Fruit fly (Drosophila melanogaster) whole organism, embryonic: ENCODE results near the gene scaf6.

Experiments
- Ada2b ChIP-seq: fragments of 200-800 bp; sonication (Bioruptor generic); IDR thresholded peaks from 2 replicates; pipeline ENCODE4 v1.3.6; 2022; ENCODE audit warnings: missing biosample characterization, missing genetic modification characterization
- Aef1 ChIP-seq: fragments of 200-800 bp; sonication (Bioruptor generic); IDR thresholded peaks from 3 replicates; pipeline ENCODE4 v1.3.6; 2022; ENCODE audit warnings: missing biosample characterization, missing genetic modification characterization
- Antp ChIP-seq: fragments of 200-800 bp; sonication (Bioruptor generic); optimal IDR thresholded peaks from 3 replicates; lab custom pipeline; 2016; ENCODE audit warnings: missing biosample characterization, missing genetic modification characterization
- BtbVII ChIP-seq: fragments of 200-800 bp; sonication (Bioruptor generic); optimal IDR thresholded peaks from 3 replicates; lab custom pipeline; 2017; ENCODE audit warnings: missing biosample characterization, mild to moderate bottlenecking, missing genetic modification characterization
- CG15269 ChIP-seq: fragments of 200-800 bp; sonication (Bioruptor generic); optimal IDR thresholded peaks from 2 replicates; lab custom pipeline; 2018; ENCODE audit warnings: missing biosample characterization, mild to moderate bottlenecking, missing genetic modification characterization, moderate library complexity
- CG15696 ChIP-seq: fragments of 200-800 bp; sonication (Bioruptor generic); optimal IDR thresholded peaks from 2 replicates; lab custom pipeline; 2019; ENCODE audit warnings: missing biosample characterization, mild to moderate bottlenecking, missing genetic modification characterization, moderate library complexity
- CG16779 ChIP-seq: fragments of 200-800 bp; sonication (Bioruptor generic); IDR thresholded peaks from 2 replicates; pipeline ENCODE4 v1.3.6; 2022; ENCODE audit warnings: missing biosample characterization, missing genetic modification characterization
- CG34376 ChIP-seq: fragments of 200-800 bp; sonication (Bioruptor generic); optimal IDR thresholded peaks from 2 replicates; lab custom pipeline; 2018; ENCODE audit warnings: missing biosample characterization, mild to moderate bottlenecking, missing genetic modification characterization
- CG8290 ChIP-seq, 3 experiments: fragments of 200-800 bp; sonication (Bioruptor generic); optimal IDR thresholded peaks; 2 replicates each; lab custom pipeline; 2016 to 2019; ENCODE audit warnings: missing biosample characterization in 3 of 3, missing genetic modification characterization in 3 of 3, mild to moderate bottlenecking in 2 of 3, moderate library complexity in 1 of 3
- CG8924 ChIP-seq: fragments of 200-800 bp; optimal IDR thresholded peaks from 3 replicates; lab custom pipeline; 2019; ENCODE audit warnings: missing biosample characterization, mild to moderate bottlenecking, missing genetic modification characterization, moderate library complexity
- CG9932 ChIP-seq: fragments of 200-800 bp; sonication (Bioruptor generic); IDR thresholded peaks from 2 replicates; pipeline ENCODE4 v1.3.6; 2022; ENCODE audit warnings: missing biosample characterization, missing genetic modification characterization
- Dbx ChIP-seq: fragments of 200-800 bp; sonication (Bioruptor generic); IDR thresholded peaks from 3 replicates; pipeline ENCODE4 v1.3.6; 2022; ENCODE audit warnings: missing biosample characterization, missing genetic modification characterization
- Dfd ChIP-seq, 2 experiments: fragments of >200 bp; optimal IDR thresholded peaks; 2 replicates each; lab custom pipeline; 2017; ENCODE audit warnings: missing biosample characterization in 2 of 2, missing genetic modification characterization in 2 of 2
- H2.0 ChIP-seq: fragments of 200-800 bp; sonication (Bioruptor generic); IDR thresholded peaks from 2 replicates; pipeline ENCODE4 v1.3.6; 2022; ENCODE audit warnings: missing biosample characterization, missing genetic modification characterization
- Hey ChIP-seq: fragments of 200-800 bp; sonication (Bioruptor generic); optimal IDR thresholded peaks from 3 replicates; lab custom pipeline; 2018; ENCODE audit warnings: missing biosample characterization, mild to moderate bottlenecking, missing genetic modification characterization
- HmgZ ChIP-seq: fragments of 200-800 bp; sonication (Bioruptor generic); optimal IDR thresholded peaks from 2 replicates; lab custom pipeline; 2018; ENCODE audit warnings: missing biosample characterization, mild to moderate bottlenecking, missing genetic modification characterization
- Hr78 ChIP-seq, 2 experiments: fragments of 200-800 bp in 1 of 2; fragments of >200 bp in 1 of 2; sonication (Bioruptor generic) in 1 of 2; optimal IDR thresholded peaks; 2 replicates each; lab custom pipeline; 2017 to 2019; ENCODE audit warnings: missing biosample characterization in 2 of 2, missing genetic modification characterization in 2 of 2, mild to moderate bottlenecking in 1 of 2, moderate library complexity in 1 of 2
- Oli ChIP-seq: fragments of 200-800 bp; sonication (Bioruptor generic); optimal IDR thresholded peaks from 2 replicates; lab custom pipeline; 2018; ENCODE audit warnings: missing biosample characterization, mild to moderate bottlenecking, missing genetic modification characterization, moderate library complexity
- Pdp1 ChIP-seq, 2 experiments: fragments of 200-800 bp; sonication (Bioruptor generic); optimal IDR thresholded peaks; 3 replicates each; lab custom pipeline; 2016; ENCODE audit warnings: missing biosample characterization in 2 of 2, missing genetic modification characterization in 2 of 2, mild to moderate bottlenecking in 1 of 2, moderate library complexity in 1 of 2
- Ptx1 ChIP-seq: fragments of 200-800 bp; sonication (Bioruptor generic); IDR thresholded peaks from 2 replicates; pipeline ENCODE4 v1.3.6; 2022; ENCODE audit warnings: missing biosample characterization, missing genetic modification characterization
- Ravus ChIP-seq: fragments of 200-800 bp; sonication (Bioruptor generic); IDR thresholded peaks from 2 replicates; pipeline ENCODE4 v1.3.6; 2022; ENCODE audit warnings: missing biosample characterization, missing genetic modification characterization
- Rfx ChIP-seq: fragments of 200-800 bp; sonication (Bioruptor generic); IDR thresholded peaks from 2 replicates; pipeline ENCODE4 v1.3.6; 2022; ENCODE audit warnings: missing biosample characterization, missing genetic modification characterization
- Sin3A ChIP-seq: fragments of >200 bp; optimal IDR thresholded peaks from 2 replicates; lab custom pipeline; 2018
- Stat92E ChIP-seq, 3 experiments: fragments of >200 bp in 2 of 3; fragments of 200-800 bp in 1 of 3; sonication (Bioruptor generic) in 1 of 3; optimal IDR thresholded peaks; 2 replicates each; lab custom pipeline; 2017 to 2019; ENCODE audit warnings: missing biosample characterization in 3 of 3, missing genetic modification characterization in 3 of 3, mild to moderate bottlenecking in 1 of 3, moderate library complexity in 1 of 3
- YL-1 ChIP-seq: fragments of 200-800 bp; sonication (Bioruptor generic); optimal IDR thresholded peaks from 3 replicates; lab custom pipeline; 2017; ENCODE audit warnings: missing biosample characterization, mild to moderate bottlenecking, missing genetic modification characterization
- chm ChIP-seq: fragments of 200-800 bp; sonication (Bioruptor generic); IDR thresholded peaks from 2 replicates; pipeline ENCODE4 v1.3.6; 2022; ENCODE audit warnings: missing biosample characterization, missing genetic modification characterization
- danr ChIP-seq: fragments of 200-800 bp; sonication (Bioruptor generic); IDR thresholded peaks from 2 replicates; pipeline ENCODE4 v1.3.6; 2022; ENCODE audit warnings: missing biosample characterization, missing genetic modification characterization
- dysf ChIP-seq: fragments of 200-800 bp; sonication (Bioruptor generic); IDR thresholded peaks from 3 replicates; pipeline ENCODE4 v1.3.6; 2022; ENCODE audit warnings: missing biosample characterization, missing genetic modification characterization
- exex ChIP-seq: fragments of 200-800 bp; sonication (Bioruptor generic); optimal IDR thresholded peaks from 4 replicates; lab custom pipeline; 2018; ENCODE audit warnings: missing biosample characterization, mild to moderate bottlenecking, missing genetic modification characterization, moderate library complexity
- ken ChIP-seq: fragments of 200-800 bp; sonication (Bioruptor generic); IDR thresholded peaks from 3 replicates; pipeline ENCODE4 v1.3.6; 2022; ENCODE audit warnings: missing biosample characterization, missing genetic modification characterization
- lov ChIP-seq, 2 experiments: fragments of 200-800 bp in 1 of 2; fragments of >200 bp in 1 of 2; sonication (Bioruptor generic) in 1 of 2; IDR thresholded peaks in 1 of 2; optimal IDR thresholded peaks in 1 of 2; 2 replicates in 1 of 2; 3 replicates in 1 of 2; pipeline versions ENCODE4 v1.3.6 to Lab custom; 2017 to 2022; ENCODE audit warnings: missing biosample characterization in 1 of 2, missing genetic modification characterization in 1 of 2
- nerfin-2 ChIP-seq: fragments of 200-800 bp; sonication (Bioruptor generic); IDR thresholded peaks from 2 replicates; pipeline ENCODE4 v1.3.6; 2022; ENCODE audit warnings: missing biosample characterization, missing genetic modification characterization; ENCODE audit not compliant: partially characterized antibody
- pan ChIP-seq, 4 experiments: fragments of >200 bp in 3 of 4; fragments of 200-800 bp in 1 of 4; sonication (Bioruptor generic) in 1 of 4; optimal IDR thresholded peaks in 3 of 4; IDR thresholded peaks in 1 of 4; 2 replicates each; pipeline versions ENCODE4 v1.3.6 to Lab custom; 2017 to 2022; ENCODE audit warnings: missing biosample characterization in 2 of 4, missing genetic modification characterization in 2 of 4, mixed read lengths in 1 of 4
- peb ChIP-seq: fragments of 200-800 bp; sonication (Bioruptor generic); IDR thresholded peaks from 2 replicates; pipeline ENCODE4 v1.3.6; 2022; ENCODE audit warnings: missing biosample characterization, missing genetic modification characterization
- prd ChIP-seq, 3 experiments: fragments of >200 bp in 2 of 3; fragments of 200-800 bp in 1 of 3; sonication (Bioruptor generic) in 1 of 3; optimal IDR thresholded peaks in 2 of 3; IDR thresholded peaks in 1 of 3; 2 replicates in 2 of 3; 3 replicates in 1 of 3; pipeline versions ENCODE4 v1.3.6 to Lab custom; 2017 to 2022; ENCODE audit warnings: missing biosample characterization in 1 of 3, missing genetic modification characterization in 1 of 3
- schlank ChIP-seq: fragments of 200-800 bp; sonication (Bioruptor generic); optimal IDR thresholded peaks from 2 replicates; lab custom pipeline; 2018; ENCODE audit warnings: missing biosample characterization, mild to moderate bottlenecking, missing genetic modification characterization
- sens ChIP-seq: fragments of 200-800 bp; sonication (Bioruptor generic); peaks from one replicate; lab custom pipeline; 2016; ENCODE audit warnings: missing biosample characterization, missing genetic modification characterization
- seq ChIP-seq: fragments of 200-800 bp; sonication (Bioruptor generic); IDR thresholded peaks from 2 replicates; pipeline ENCODE4 v1.3.6; 2022; ENCODE audit warnings: missing biosample characterization, missing genetic modification characterization
- sima ChIP-seq: fragments of 200-800 bp; sonication (Bioruptor generic); optimal IDR thresholded peaks from 2 replicates; lab custom pipeline; 2016; ENCODE audit warnings: missing biosample characterization, missing genetic modification characterization
- so ChIP-seq: fragments of 200-800 bp; sonication (Bioruptor generic); IDR thresholded peaks from 3 replicates; pipeline ENCODE4 v1.3.6; 2022; ENCODE audit warnings: missing biosample characterization, missing genetic modification characterization
- sob ChIP-seq: fragments of 200-800 bp; sonication (Bioruptor generic); IDR thresholded peaks from 2 replicates; pipeline ENCODE4 v1.3.6; 2022; ENCODE audit warnings: missing biosample characterization, missing genetic modification characterization
- ssp ChIP-seq: fragments of 200-800 bp; sonication (Bioruptor generic); IDR thresholded peaks from 2 replicates; pipeline ENCODE4 v1.3.6; 2022; ENCODE audit warnings: missing biosample characterization, missing genetic modification characterization
- stwl ChIP-seq: fragments of 200-800 bp; sonication (Bioruptor generic); optimal IDR thresholded peaks from 3 replicates; lab custom pipeline; 2018; ENCODE audit warnings: missing biosample characterization, mild to moderate bottlenecking, missing genetic modification characterization, moderate library complexity
- sug ChIP-seq: fragments of 200-800 bp; optimal IDR thresholded peaks from 2 replicates; lab custom pipeline; 2019; ENCODE audit warnings: missing biosample characterization, mild to moderate bottlenecking, missing genetic modification characterization, moderate library complexity
- ttk ChIP-seq: fragments of 200-800 bp; sonication (Bioruptor generic); IDR thresholded peaks from 2 replicates; pipeline ENCODE4 v2.1.2; 2022; ENCODE audit warnings: missing biosample characterization, missing genetic modification characterization
- vvl ChIP-seq: fragments of 200-800 bp; sonication (Bioruptor generic); IDR thresholded peaks from 2 replicates; pipeline ENCODE4 v1.3.6; 2022; ENCODE audit warnings: missing biosample characterization, missing genetic modification characterization
- wor ChIP-seq: fragments of 200-800 bp; sonication (Bioruptor generic); IDR thresholded peaks from 2 replicates; pipeline ENCODE4 v1.3.6; 2022; ENCODE audit warnings: missing biosample characterization, missing genetic modification characterization
- zf30C ChIP-seq: fragments of 200-800 bp; sonication (Bioruptor generic); optimal IDR thresholded peaks from 3 replicates; lab custom pipeline; 2018; ENCODE audit warnings: missing biosample characterization, mild to moderate bottlenecking, missing genetic modification characterization

The scaf6 gene

DNA sequence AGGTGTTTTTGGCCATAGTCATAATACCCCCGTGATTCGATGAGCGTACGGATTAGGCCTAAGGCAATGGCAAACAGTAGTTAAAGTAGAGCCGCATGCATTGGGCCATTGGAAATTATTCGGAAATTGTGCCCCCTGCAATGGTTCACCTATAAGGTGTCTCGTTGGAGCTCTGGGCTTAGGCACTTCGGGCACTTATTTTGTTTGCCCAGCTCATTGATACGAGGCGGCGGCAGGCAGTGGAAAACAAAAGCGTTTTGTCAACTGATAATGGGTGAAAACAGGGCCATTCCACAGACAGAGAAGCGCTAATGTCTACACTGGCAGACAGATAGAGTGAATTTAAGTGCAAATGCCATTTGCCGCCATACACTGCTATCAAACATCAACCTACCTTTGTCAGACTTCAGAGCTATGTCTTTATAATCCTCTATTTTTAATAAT, 36.1 kb downstream of the scaf6 start (continued):
- TF ChIP-seq Antp (GFP tag; lab: Kevin White, UChicago) (peak; percentile 10), Pdp1 (GFP tag; optimal IDR thresholded peaks at IDR 0.05; lab: Kevin White, UChicago) (peak in 1 of 2 experiments; percentile 8), lov (optimal IDR thresholded peaks at IDR 0.05; lab: Kevin White, UChicago) (no peak), lov (GFP tag; IDR thresholded peaks at IDR 0.05; lab: Robert Waterston, UW) (no peak), CG8924 (tag; lab: Kevin White, UChicago) (no peak), ssp (0 out of 2 replicates have a peak, but pooled peaks have one; percentile 11), Hr78 (GFP tag; optimal IDR thresholded peaks at IDR 0.05; lab: Kevin White, UChicago) (peak in 1 of 2 experiments; percentile 35), seq (GFP tag; lab: Robert Waterston, UW) (0 out of 2 replicates have a peak, but pooled peaks have one; percentile 14), CG9932 (GFP tag; lab: Robert Waterston, UW) (peak; percentile 50), prd (optimal IDR thresholded peaks at IDR 0.05; lab: Kevin White, UChicago) (no peak), prd (GFP tag; IDR thresholded peaks at IDR 0.05; lab: Robert Waterston, UW) (0 out of 3 replicates have a peak, but pooled peaks have one; percentile 21), BtbVII (GFP tag; lab: Kevin White, UChicago) (peak; percentile 12), vvl (0 out of 2 replicates have a peak, but pooled peaks have one; percentile 42), Ptx1 (GFP tag; lab: Robert Waterston, UW) (0 out of 2 replicates have a peak, but pooled peaks have one; percentile 31), pan (optimal IDR thresholded peaks at IDR 0.05; lab: Kevin White, UChicago) (no peak), pan (GFP tag; optimal IDR thresholded peaks at IDR 0.05 in 1 of 2, IDR thresholded peaks at IDR 0.05 in 1 of 2) (peak in 1 of 2 experiments; percentile 55), Ada2b (GFP tag; lab: Robert Waterston, UW) (peak; percentile 17; the same call in 1 of the 2 replicates), sens (GFP tag; lab: Kevin White, UChicago) (peak; percentile 75), Hey (peak; percentile 33), ken (0 out of 3 replicates have a peak, but pooled peaks have one; percentile 38), schlank (peak; percentile 13), dysf (GFP tag; lab: Robert Waterston, UW) (peak; percentile 46; the same call in 2 of the 3 replicates), Dbx (GFP tag; lab: Robert Waterston, UW) (0 out of 3 replicates have a peak, but pooled peaks have one; percentile 46), danr (GFP tag; lab: Robert Waterston, UW) (0 out of 2 replicates have a peak, but pooled peaks have one; percentile 19), wor (GFP tag; lab: Robert Waterston, UW) (peak; percentile 17; the same call in 1 of the 2 replicates), Aef1 (peak; percentile 41; the same call in 1 of the 3 replicates), ttk (GFP tag; lab: Robert Waterston, UW) (peak; percentile 24; the same call in 1 of the 2 replicates), nerfin-2 (GFP tag; lab: Robert Waterston, UW) (no peak), HmgZ (tag; lab: Kevin White, UChicago) (peak; percentile 15), Sin3A (lab: Kevin White, UChicago) (no peak), Dfd (GFP tag; optimal IDR thresholded peaks at IDR 0.05; lab: Kevin White, UChicago) (no peak), Oli (tag; lab: Kevin White, UChicago) (no peak), sob (0 out of 2 replicates have a peak, but pooled peaks have one; percentile 43), CG16779 (0 out of 2 replicates have a peak, but pooled peaks have one; percentile 17), exex (tag; lab: Kevin White, UChicago) (peak; percentile 39), so (GFP tag; lab: Robert Waterston, UW) (0 out of 3 replicates have a peak, but pooled peaks have one; percentile 41), CG8290 (GFP tag; optimal IDR thresholded peaks at IDR 0.05; lab: Kevin White, UChicago) (no peak), CG8290 (tag; optimal IDR thresholded peaks at IDR 0.05; lab: Kevin White, UChicago) (peak in 1 of 2 experiments; percentile 21)

DNA sequence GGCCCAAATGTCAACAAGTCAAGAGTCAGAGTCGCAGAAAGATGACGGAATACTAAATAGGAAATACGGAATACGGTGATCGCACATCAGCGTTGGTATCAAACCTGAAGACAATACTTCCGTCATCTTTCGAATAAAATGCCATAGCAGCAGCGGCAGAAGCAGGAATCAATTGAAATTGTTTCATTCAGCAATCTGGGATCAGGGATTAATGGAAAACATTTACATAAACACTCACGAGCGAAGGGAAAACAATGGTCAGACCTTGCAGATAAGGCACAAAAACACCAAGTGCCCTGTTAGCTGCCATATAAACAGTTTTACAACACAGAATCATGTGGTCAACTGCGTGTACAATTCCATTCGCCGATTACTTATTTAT, 37.0 kb downstream of the scaf6 start:
- peak; percentile 4 for TF ChIP-seq stwl (tag; lab: Kevin White, UChicago)
- no peak for TF ChIP-seq chm
- TF ChIP-seq sima (GFP tag; lab: Kevin White, UChicago) = no peak
- TF ChIP-seq H2.0 (GFP tag; lab: Robert Waterston, UW) = no peak
- TF ChIP-seq Ravus (GFP tag; lab: Robert Waterston, UW) = no peak
- no peak for TF ChIP-seq peb (GFP tag; lab: Robert Waterston, UW)
- no peak for TF ChIP-seq Stat92E (GFP tag; optimal IDR thresholded peaks at IDR 0.05; lab: Kevin White, UChicago)
- TF ChIP-seq YL-1 = no peak
- TF ChIP-seq Pdp1 (GFP tag; optimal IDR thresholded peaks at IDR 0.05; lab: Kevin White, UChicago) = peak in 1 of 2 experiments; percentile 39
- TF ChIP-seq zf30C (GFP tag; lab: Kevin White, UChicago) = no peak
- TF ChIP-seq CG15269 (tag; lab: Kevin White, UChicago) = no peak
- TF ChIP-seq Rfx (GFP tag; lab: Robert Waterston, UW) = 0 out of 2 replicates have a peak, but pooled peaks have one; percentile 5
- TF ChIP-seq sug (tag; lab: Kevin White, UChicago) = peak; percentile 11
- peak; percentile 65 for TF ChIP-seq CG34376 (GFP tag; lab: Kevin White, UChicago)
- no peak for TF ChIP-seq CG15696
